Worm (Caenorhabditis elegans) whole organism, L3 larva: ENCODE data around the gene str-101.

Source experiments
- R02D3.7 ChIP-seq: fragments of 150-350 bp; optimal IDR thresholded peaks from 2 replicates; lab custom pipeline; 2014; ENCODE audit warnings: missing biosample characterization, missing genetic modification characterization
- ama-1 ChIP-seq: fragments of 150-350 bp; optimal IDR thresholded peaks from 2 replicates; lab custom pipeline; 2018
- ceh-16 ChIP-seq: sonication (generic microtip); optimal IDR thresholded peaks from 2 replicates; lab custom pipeline; 2017; ENCODE audit warnings: missing biosample characterization, missing genetic modification characterization
- ceh-28 ChIP-seq: fragments of 150-350 bp; optimal IDR thresholded peaks from 2 replicates; lab custom pipeline; 2014; ENCODE audit warnings: missing biosample characterization, missing genetic modification reagents, missing genetic modification characterization
- ceh-82 ChIP-seq: fragments of 150-350 bp; optimal IDR thresholded peaks from 2 replicates; lab custom pipeline; 2014; ENCODE audit warnings: missing biosample characterization, missing genetic modification characterization
- ceh-9 ChIP-seq: sonication (generic microtip); optimal IDR thresholded peaks from 2 replicates; lab custom pipeline; 2018; ENCODE audit warnings: missing biosample characterization, missing genetic modification characterization
- daf-12 ChIP-seq: fragments of 150-350 bp; optimal IDR thresholded peaks from 2 replicates; lab custom pipeline; 2014; ENCODE audit warnings: missing biosample characterization, missing genetic modification reagents, missing genetic modification characterization
- egl-27 ChIP-seq: sonication (generic microtip); optimal IDR thresholded peaks from 4 replicates; lab custom pipeline; 2017; ENCODE audit warnings: missing biosample characterization, missing genetic modification reagents, missing genetic modification characterization
- egl-5 ChIP-seq: fragments of 150-350 bp; optimal IDR thresholded peaks from 2 replicates; lab custom pipeline; 2017; ENCODE audit warnings: missing biosample characterization, missing genetic modification reagents, missing genetic modification characterization, inconsistent platforms
- elt-1 ChIP-seq: fragments of 150-350 bp; optimal IDR thresholded peaks from 2 replicates; lab custom pipeline; 2014; ENCODE audit warnings: missing biosample characterization, missing genetic modification characterization
- elt-2 ChIP-seq: sonication (generic microtip); optimal IDR thresholded peaks from 2 replicates; lab custom pipeline; 2016; ENCODE audit warnings: missing genetic modification reagents, mild to moderate bottlenecking, missing genetic modification characterization, missing compliant biosample characterization
- elt-3 ChIP-seq, 3 experiments: fragments of 150-350 bp in 1 of 3; sonication (generic microtip) in 2 of 3; optimal IDR thresholded peaks; 2 replicates in 2 of 3; 4 replicates in 1 of 3; lab custom pipeline; 2014 to 2017; ENCODE audit warnings: missing biosample characterization in 3 of 3, missing genetic modification characterization in 3 of 3
- eor-1 ChIP-seq, 2 experiments: fragments of 150-350 bp; optimal IDR thresholded peaks; 2 replicates each; lab custom pipeline; 2014 to 2018; ENCODE audit warnings: missing biosample characterization in 2 of 2, missing genetic modification characterization in 2 of 2
- fkh-10 ChIP-seq: sonication (generic microtip); optimal IDR thresholded peaks from 2 replicates; lab custom pipeline; 2017; ENCODE audit warnings: missing biosample characterization, missing genetic modification reagents, missing genetic modification characterization
- fkh-2 ChIP-seq: fragments of 150-350 bp; optimal IDR thresholded peaks from 2 replicates; lab custom pipeline; 2014; ENCODE audit warnings: missing biosample characterization, missing genetic modification reagents, missing genetic modification characterization
- jun-1 ChIP-seq: fragments of 150-350 bp; optimal IDR thresholded peaks from 2 replicates; lab custom pipeline; 2014; ENCODE audit warnings: missing biosample characterization, missing genetic modification reagents, missing genetic modification characterization
- lin-15B ChIP-seq: fragments of 150-350 bp; optimal IDR thresholded peaks from 2 replicates; lab custom pipeline; 2014; ENCODE audit warnings: missing biosample characterization, missing genetic modification characterization
- mdl-1 ChIP-seq: fragments of 150-350 bp; optimal IDR thresholded peaks from 2 replicates; lab custom pipeline; 2014; ENCODE audit warnings: missing biosample characterization, missing genetic modification characterization
- nhr-23 ChIP-seq: fragments of 150-350 bp; optimal IDR thresholded peaks from 2 replicates; lab custom pipeline; 2014; ENCODE audit warnings: missing biosample characterization, missing genetic modification reagents, missing genetic modification characterization
- nhr-237 ChIP-seq: fragments of 150-350 bp; optimal IDR thresholded peaks from 2 replicates; lab custom pipeline; 2014; ENCODE audit warnings: missing biosample characterization, missing genetic modification characterization
- nhr-25 ChIP-seq: sonication (generic microtip); optimal IDR thresholded peaks from 2 replicates; lab custom pipeline; 2017; ENCODE audit warnings: missing biosample characterization, missing genetic modification characterization
- nhr-28 ChIP-seq: fragments of 150-350 bp; optimal IDR thresholded peaks from 2 replicates; lab custom pipeline; 2014; ENCODE audit warnings: missing biosample characterization, missing genetic modification characterization
- nhr-43 ChIP-seq: sonication (generic microtip); optimal IDR thresholded peaks from 2 replicates; lab custom pipeline; 2016; ENCODE audit warnings: mild to moderate bottlenecking, missing genetic modification characterization, missing compliant biosample characterization; ENCODE audit not compliant: poor library complexity, severe bottlenecking
- nhr-67 ChIP-seq: fragments of 150-350 bp; optimal IDR thresholded peaks from 2 replicates; lab custom pipeline; 2014; ENCODE audit warnings: missing biosample characterization, missing genetic modification characterization
- nhr-76 ChIP-seq: fragments of 150-350 bp; sonication (generic microtip); optimal IDR thresholded peaks from 5 replicates; lab custom pipeline; 2014; ENCODE audit warnings: missing biosample characterization, missing genetic modification characterization
- nhr-77 ChIP-seq: fragments of 150-350 bp; optimal IDR thresholded peaks from 2 replicates; lab custom pipeline; 2014; ENCODE audit warnings: missing biosample characterization, missing genetic modification characterization
- pha-4 ChIP-seq: fragments of 150-350 bp; optimal IDR thresholded peaks from 2 replicates; lab custom pipeline; 2014; ENCODE audit warnings: missing biosample characterization, missing genetic modification reagents, missing genetic modification characterization
- pqm-1 ChIP-seq: fragments of 150-350 bp; optimal IDR thresholded peaks from 2 replicates; lab custom pipeline; 2017; ENCODE audit warnings: missing biosample characterization, missing genetic modification characterization, inconsistent platforms
- sea-2 ChIP-seq: fragments of 150-350 bp; sonication (generic microtip); optimal IDR thresholded peaks from 4 replicates; lab custom pipeline; 2014; ENCODE audit warnings: missing biosample characterization, missing genetic modification reagents, missing genetic modification characterization
- snpc-4 ChIP-seq: fragments of 150-350 bp; optimal IDR thresholded peaks from 2 replicates; lab custom pipeline; 2014; ENCODE audit warnings: missing biosample characterization, missing genetic modification characterization
- tbx-2 ChIP-seq: sonication (generic microtip); optimal IDR thresholded peaks from 2 replicates; lab custom pipeline; 2016; ENCODE audit warnings: mild to moderate bottlenecking, missing genetic modification characterization, missing compliant biosample characterization
- unc-39 ChIP-seq: sonication (generic microtip); optimal IDR thresholded peaks from 4 replicates; lab custom pipeline; 2017; ENCODE audit warnings: missing biosample characterization, missing genetic modification characterization
- zag-1 ChIP-seq: fragments of 150-350 bp; optimal IDR thresholded peaks from 2 replicates; lab custom pipeline; 2014; ENCODE audit warnings: missing biosample characterization, missing genetic modification characterization
- ztf-11 ChIP-seq: fragments of 150-350 bp; optimal IDR thresholded peaks from 2 replicates; lab custom pipeline; 2014; ENCODE audit warnings: missing biosample characterization, missing genetic modification characterization
- ztf-4 ChIP-seq: fragments of 150-350 bp; optimal IDR thresholded peaks from 2 replicates; lab custom pipeline; 2014; ENCODE audit warnings: missing biosample characterization, missing genetic modification characterization

The str-101 gene

ce11 chrV:15716679-15717078, 4.9 kb upstream of the str-101 start, which contains the start of gene Y6E2A.4:
Y6E2A.4 (minus strand) TSS chrV:15716779.
- TF ChIP-seq ceh-28 (tag; lab: Kevin White, UChicago) (no peak), lin-15B (tag; lab: Kevin White, UChicago) (no peak), ztf-11 (tag; lab: Kevin White, UChicago) (no peak), eor-1 (tag; optimal IDR thresholded peaks at IDR 0.05; lab: Kevin White, UChicago) (no peak), nhr-76 (tag; lab: Kevin White, UChicago) (no peak), pha-4 (tag; lab: Kevin White, UChicago) (no peak), mdl-1 (tag; lab: Kevin White, UChicago) (no peak), egl-5 (tag; lab: Kevin White, UChicago) (no peak), ceh-9 (tag; lab: Kevin White, UChicago) (no peak), sea-2 (no peak), jun-1 (no peak), elt-1 (tag; lab: Kevin White, UChicago) (no peak)

- TF ChIP-seq elt-3 (tag; optimal IDR thresholded peaks at IDR 0.05; lab: Kevin White, UChicago), result no peak
- no peak for TF ChIP-seq ztf-11 (tag; lab: Kevin White, UChicago)
- no peak for TF ChIP-seq ceh-82 (tag; lab: Kevin White, UChicago)
- TF ChIP-seq ceh-16 (tag; lab: Kevin White, UChicago), result no peak
- no peak for TF ChIP-seq fkh-2 (tag; lab: Kevin White, UChicago)
- TF ChIP-seq ceh-9 (tag; lab: Kevin White, UChicago), result no peak
- TF ChIP-seq unc-39 (tag; lab: Kevin White, UChicago), result no peak
- TF ChIP-seq ztf-4, result no peak
- no peak for TF ChIP-seq pha-4 (tag; lab: Kevin White, UChicago)
- TF ChIP-seq mdl-1 (tag; lab: Kevin White, UChicago), result no peak
Measured at ce11 chrV:15715636-15716035, 3.8 kb upstream of the str-101 start.

- TF ChIP-seq elt-2 (tag; lab: Kevin White, UChicago) (peak; percentile 11), snpc-4 (tag; lab: Kevin White, UChicago) (no peak), nhr-67 (tag; lab: Kevin White, UChicago) (no peak), pqm-1 (peak; percentile 34)
Measured at ce11 chrV:15712385-15712784, 587 bp upstream of the str-101 start.

- TF ChIP-seq nhr-77 (no peak), nhr-25 (tag; lab: Kevin White, UChicago) (no peak), elt-2 (tag; lab: Kevin White, UChicago) (no peak), ceh-28 (tag; lab: Kevin White, UChicago) (no peak), nhr-237 (tag; lab: Kevin White, UChicago) (no peak), pha-4 (tag; lab: Kevin White, UChicago) (no peak), lin-15B (tag; lab: Kevin White, UChicago) (no peak), nhr-67 (tag; lab: Kevin White, UChicago) (no peak), ceh-82 (tag; lab: Kevin White, UChicago) (no peak), snpc-4 (tag; lab: Kevin White, UChicago) (no peak), nhr-43 (no peak), ceh-9 (tag; lab: Kevin White, UChicago) (no peak), unc-39 (tag; lab: Kevin White, UChicago) (no peak), zag-1 (tag; lab: Kevin White, UChicago) (no peak), nhr-28 (tag; lab: Kevin White, UChicago) (no peak), egl-5 (tag; lab: Kevin White, UChicago) (no peak)
Measured at ce11 chrV:15710401-15710800, 1.4 kb downstream of the str-101 start, which contains the start of gene Y6E2A.1. Y6E2A.1 (minus strand) TSS chrV:15710501.

DNA sequence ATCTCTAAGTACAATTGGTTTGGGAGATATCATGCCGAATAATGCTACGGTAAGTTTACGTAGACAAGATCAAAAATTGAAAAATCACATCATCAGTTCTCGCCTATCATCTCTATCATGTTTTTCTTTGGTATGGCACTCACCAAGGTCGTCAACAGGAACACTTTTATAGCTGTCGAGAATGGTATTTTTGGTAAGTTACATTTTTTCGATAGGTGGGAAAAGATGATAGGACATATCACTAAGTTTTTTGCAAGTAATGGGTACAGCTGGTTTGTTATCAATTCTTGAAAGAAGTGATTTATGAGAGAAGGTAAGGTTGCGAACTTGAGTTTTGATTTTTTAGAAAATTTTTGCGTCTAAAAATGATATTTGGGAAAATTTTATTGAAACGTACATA, 3.8 kb downstream of the str-101 start:
- no peak for TF ChIP-seq ceh-28 (tag; lab: Kevin White, UChicago)
- peak in 2 of 3 experiments; percentile 17 to 74 for TF ChIP-seq elt-3 (tag; optimal IDR thresholded peaks at IDR 0.05; lab: Kevin White, UChicago)
- no peak for TF ChIP-seq ztf-11 (tag; lab: Kevin White, UChicago)
- TF ChIP-seq tbx-2 (tag; lab: Kevin White, UChicago), result no peak
- no peak for TF ChIP-seq daf-12 (tag; lab: Kevin White, UChicago)
- no peak for TF ChIP-seq ama-1 (lab: Kevin White, UChicago)
- TF ChIP-seq fkh-10 (GFP tag; lab: Kevin White, UChicago), result no peak
- no peak for TF ChIP-seq egl-27 (tag; lab: Kevin White, UChicago)
- TF ChIP-seq ceh-9 (tag; lab: Kevin White, UChicago), result no peak
- TF ChIP-seq nhr-23 (tag; lab: Kevin White, UChicago), result no peak
- TF ChIP-seq R02D3.7 (tag; lab: Kevin White, UChicago), result no peak
- TF ChIP-seq nhr-25 (tag; lab: Kevin White, UChicago), result peak; percentile 24
- TF ChIP-seq, all 47 proteins: peak for 2
